Worm (Caenorhabditis elegans) whole organism, young adult: Measurements from ENCODE around the gene gcna-1.

Experiments used
- C17E4.6 ChIP-seq: fragments of 200-800 bp; sonication (Bioruptor generic); IDR thresholded peaks from 2 replicates; pipeline ENCODE4 v1.3.6; 2022; ENCODE audit warnings: missing genetic modification reagents, missing genetic modification characterization, missing compliant biosample characterization
- D2030.7 ChIP-seq: fragments of 200-800 bp; sonication (Bioruptor generic); IDR thresholded peaks from 2 replicates; pipeline ENCODE4 v1.3.6; 2022; ENCODE audit warnings: missing genetic modification reagents, missing genetic modification characterization, missing compliant biosample characterization
- F22D6.2 ChIP-seq: sonication (generic microtip); optimal IDR thresholded peaks from 2 replicates; lab custom pipeline; 2016; ENCODE audit warnings: mild to moderate bottlenecking, missing genetic modification characterization, missing compliant biosample characterization
- F33H1.4 ChIP-seq: fragments of 200-800 bp; sonication (Bioruptor generic); IDR thresholded peaks from 2 replicates; pipeline ENCODE4 v1.3.6; 2022; ENCODE audit warnings: missing genetic modification reagents, missing genetic modification characterization, missing compliant biosample characterization
- F49E8.2 ChIP-seq: sonication (generic microtip); optimal IDR thresholded peaks from 3 replicates; lab custom pipeline; 2017; ENCODE audit warnings: missing genetic modification characterization, mild to moderate bottlenecking, missing compliant biosample characterization, antibody characterized with exemption, moderate library complexity; ENCODE audit not compliant: insufficient read depth
- F52B5.7 ChIP-seq: sonication (generic microtip); optimal IDR thresholded peaks from 2 replicates; lab custom pipeline; 2016; ENCODE audit warnings: mild to moderate bottlenecking, missing genetic modification characterization, missing compliant biosample characterization
- ZK185.1 ChIP-seq: sonication (generic microtip); optimal IDR thresholded peaks from 2 replicates; lab custom pipeline; 2016; ENCODE audit warnings: mild to moderate bottlenecking, missing genetic modification characterization, missing compliant biosample characterization; ENCODE audit not compliant: poor library complexity, severe bottlenecking
- aptf-3 ChIP-seq: fragments of 200-800 bp; sonication (Bioruptor generic); IDR thresholded peaks from 2 replicates; pipeline ENCODE4 v1.3.6; 2022; ENCODE audit warnings: missing genetic modification characterization, missing compliant biosample characterization
- cebp-1 ChIP-seq, 2 experiments: fragments of 200-800 bp in 1 of 2; sonication (Bioruptor generic) in 1 of 2; sonication (generic microtip) in 1 of 2; IDR thresholded peaks in 1 of 2; optimal IDR thresholded peaks in 1 of 2; 2 replicates each; pipeline versions ENCODE4 v1.3.6 to Lab custom; 2017 to 2022; ENCODE audit warnings: missing compliant biosample characterization in 2 of 2, missing genetic modification characterization in 2 of 2, mild to moderate bottlenecking in 1 of 2, missing genetic modification reagents in 1 of 2, moderate library complexity in 1 of 2
- ceh-91 ChIP-seq: fragments of 200-800 bp; sonication (Bioruptor generic); IDR thresholded peaks from 2 replicates; pipeline ENCODE4 v1.3.6; 2022; ENCODE audit warnings: missing genetic modification reagents, missing genetic modification characterization, missing compliant biosample characterization
- dpl-1 ChIP-seq: fragments of 150-350 bp; optimal IDR thresholded peaks from 2 replicates; lab custom pipeline; 2014; ENCODE audit warnings: missing biosample characterization, missing genetic modification reagents, missing genetic modification characterization
- efl-1 ChIP-seq: fragments of 150-350 bp; optimal IDR thresholded peaks from 2 replicates; lab custom pipeline; 2014; ENCODE audit warnings: missing biosample characterization, missing genetic modification reagents, missing genetic modification characterization
- him-1 ChIP-seq: sonication (generic microtip); optimal IDR thresholded peaks from 2 replicates; lab custom pipeline; 2016; ENCODE audit warnings: missing genotype, missing genetic modification reagents, missing genetic modification characterization, missing compliant biosample characterization
- hmg-1.2 ChIP-seq: fragments of 200-800 bp; sonication (Bioruptor generic); IDR thresholded peaks from 2 replicates; pipeline ENCODE4 v1.3.6; 2022; ENCODE audit warnings: missing genetic modification reagents, missing genetic modification characterization, missing compliant biosample characterization
- lsl-1 ChIP-seq: fragments of 200-800 bp; sonication (Bioruptor generic); optimal IDR thresholded peaks from 2 replicates; lab custom pipeline; 2018; ENCODE audit warnings: mild to moderate bottlenecking, missing genetic modification characterization, moderate library complexity, missing compliant biosample characterization
- madf-6 ChIP-seq: fragments of 200-800 bp; sonication (Bioruptor generic); IDR thresholded peaks from 2 replicates; pipeline ENCODE4 v1.3.6; 2022; ENCODE audit warnings: missing genetic modification reagents, missing genetic modification characterization, missing compliant biosample characterization
- madf-8 ChIP-seq: fragments of 200-800 bp; sonication (Bioruptor generic); conservative IDR thresholded peaks from 2 replicates; pipeline ENCODE4 v1.3.6; 2022; ENCODE audit warnings: missing genetic modification reagents, missing genetic modification characterization, missing compliant biosample characterization
- xnd-1 ChIP-seq: sonication (generic microtip); optimal IDR thresholded peaks from 2 replicates; lab custom pipeline; 2016; ENCODE audit warnings: missing genotype, missing genetic modification reagents, missing genetic modification characterization, missing compliant biosample characterization
- ztf-3 ChIP-seq: fragments of 200-800 bp; sonication (Bioruptor generic); optimal IDR thresholded peaks from 2 replicates; lab custom pipeline; 2018; ENCODE audit warnings: mild to moderate bottlenecking, missing genetic modification characterization, missing compliant biosample characterization

The gcna-1 gene

DNA sequence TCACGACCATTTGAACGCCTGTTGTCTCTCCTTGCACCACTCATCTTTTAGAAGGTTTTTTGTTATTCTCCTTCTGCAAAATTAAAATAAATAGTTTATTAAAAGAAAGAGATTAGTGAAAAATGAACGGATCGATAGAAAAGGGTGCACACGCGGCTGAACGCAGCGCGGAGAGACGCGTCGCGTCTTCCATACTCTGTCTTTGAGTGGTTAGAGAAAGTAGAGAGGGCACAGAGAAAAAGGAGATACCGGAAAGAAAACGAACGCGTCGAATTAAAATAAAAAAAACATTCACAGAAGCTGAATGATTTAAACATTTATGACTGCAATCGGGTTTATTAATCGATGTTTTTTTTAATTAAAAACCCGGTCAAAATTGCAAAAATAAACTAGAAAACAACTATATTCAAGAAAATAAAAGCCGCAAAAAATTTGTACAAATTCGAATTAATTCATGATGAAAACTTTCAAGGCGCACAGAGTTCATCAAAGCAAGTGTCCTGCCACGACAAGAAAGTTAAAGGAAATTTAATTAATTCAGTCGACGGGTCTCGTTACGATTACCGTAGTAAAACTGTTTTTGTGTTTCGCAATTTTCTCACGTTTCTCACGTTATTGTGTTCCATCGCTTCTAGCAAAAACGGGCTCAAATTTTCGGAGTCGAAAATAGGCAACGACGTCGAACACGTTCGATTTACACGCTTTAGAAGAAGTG, 50.6 kb downstream of the gcna-1 start, which contains the start of the genes nono-1 and nop-1:
nono-1 (minus strand) TSS at position 75 of the 715 bp plus-strand sequence.
nop-1 (plus strand) TSS at position 551 of the 715 bp plus-strand sequence.
- TF ChIP-seq efl-1 (GFP tag; lab: Kevin White, UChicago) (peak; percentile 37), D2030.7 (peak; percentile 33; the same call in 1 of the 2 replicates), madf-6 (peak; percentile 87), hmg-1.2 (peak; percentile 17; the same call in 1 of the 2 replicates), aptf-3 (GFP tag; lab: Robert Waterston, UW) (no peak), ztf-3 (no peak), F33H1.4 (GFP tag; lab: Robert Waterston, UW) (peak; percentile 89), ZK185.1 (tag; lab: Kevin White, UChicago) (no peak), him-1 (tag; lab: Kevin White, UChicago) (peak; percentile 33), madf-8 (GFP tag; lab: Robert Waterston, UW) (peak; percentile 60), F52B5.7 (tag; lab: Kevin White, UChicago) (no peak), F49E8.2 (peak; percentile 45), lsl-1 (peak; percentile 88), ceh-91 (GFP tag; lab: Robert Waterston, UW) (peak; percentile 49), cebp-1 (GFP tag; IDR thresholded peaks at IDR 0.05; lab: Robert Waterston, UW) (no peak), cebp-1 (tag; optimal IDR thresholded peaks at IDR 0.05; lab: Kevin White, UChicago) (peak; percentile 32), C17E4.6 (GFP tag; lab: Robert Waterston, UW) (no peak), xnd-1 (tag; lab: Kevin White, UChicago) (peak; percentile 74), dpl-1 (GFP tag; lab: Kevin White, UChicago) (no peak), F22D6.2 (tag; lab: Kevin White, UChicago) (no peak)
